Fruit fly (Drosophila melanogaster) whole organism, prepupa: Measurements from ENCODE around the gene Met.

Source experiments
- Blimp-1 ChIP-seq: fragments of 200-800 bp; sonication (Bioruptor generic); optimal IDR thresholded peaks from 3 replicates; lab custom pipeline; 2017; ENCODE audit warnings: missing biosample characterization, missing genetic modification characterization, mild to moderate bottlenecking, moderate library complexity, missing genetic modification reagents
- CG10631 ChIP-seq: fragments of 200-800 bp; sonication (Bioruptor generic); optimal IDR thresholded peaks from 2 replicates; lab custom pipeline; 2016; ENCODE audit warnings: missing biosample characterization, missing genetic modification characterization
- CG10669 ChIP-seq: fragments of 200-800 bp; sonication (Bioruptor generic); optimal IDR thresholded peaks from 3 replicates; lab custom pipeline; 2018; ENCODE audit warnings: missing biosample characterization, mild to moderate bottlenecking, missing genetic modification characterization, moderate library complexity
- CG11294 ChIP-seq: fragments of 200-800 bp; sonication (Bioruptor generic); IDR thresholded peaks from 2 replicates; pipeline ENCODE4 v1.3.6; 2022; ENCODE audit warnings: missing biosample characterization, missing genetic modification characterization
- CG11762 ChIP-seq: fragments of 200-800 bp; sonication (Bioruptor generic); optimal IDR thresholded peaks from 3 replicates; lab custom pipeline; 2016; ENCODE audit warnings: missing biosample characterization, missing genetic modification characterization; ENCODE audit not compliant: insufficient read depth
- CG1621 ChIP-seq: fragments of 200-800 bp; sonication (Bioruptor generic); optimal IDR thresholded peaks from 3 replicates; lab custom pipeline; 2018; ENCODE audit warnings: missing biosample characterization, mild to moderate bottlenecking, missing genetic modification characterization
- CG16779 ChIP-seq: fragments of 200-800 bp; sonication (Bioruptor generic); optimal IDR thresholded peaks from 3 replicates; lab custom pipeline; 2017; ENCODE audit warnings: missing biosample characterization, mild to moderate bottlenecking, missing genetic modification characterization
- CG3032 ChIP-seq: fragments of 200-800 bp; optimal IDR thresholded peaks from 2 replicates; lab custom pipeline; 2019; ENCODE audit warnings: missing biosample characterization, mild to moderate bottlenecking, missing genetic modification characterization, moderate library complexity
- CG31627 ChIP-seq: fragments of 200-800 bp; sonication (Bioruptor generic); optimal IDR thresholded peaks from 3 replicates; lab custom pipeline; 2016; ENCODE audit warnings: missing biosample characterization, missing genetic modification characterization
- CG32006 ChIP-seq: fragments of 200-800 bp; sonication (Bioruptor generic); optimal IDR thresholded peaks from 3 replicates; lab custom pipeline; 2017; ENCODE audit warnings: missing biosample characterization, mild to moderate bottlenecking, missing genetic modification characterization
- CG34406 ChIP-seq: fragments of 200-800 bp; sonication (Bioruptor generic); optimal IDR thresholded peaks from 3 replicates; lab custom pipeline; 2016; ENCODE audit warnings: missing biosample characterization, missing genetic modification characterization
- CG3919 ChIP-seq: fragments of 200-800 bp; sonication (Bioruptor generic); optimal IDR thresholded peaks from 3 replicates; lab custom pipeline; 2016; ENCODE audit warnings: missing biosample characterization, missing genetic modification characterization
- CG4318 ChIP-seq: fragments of 200-800 bp; sonication (Bioruptor generic); optimal IDR thresholded peaks from 3 replicates; lab custom pipeline; 2017; ENCODE audit warnings: missing biosample characterization, mild to moderate bottlenecking, missing genetic modification characterization
- CG6163 ChIP-seq: fragments of 200-800 bp; sonication (Bioruptor generic); IDR thresholded peaks from 3 replicates; pipeline ENCODE4 v1.3.6; 2022; ENCODE audit warnings: missing biosample characterization, missing genetic modification characterization
- CG6276 ChIP-seq: fragments of 200-800 bp; sonication (Bioruptor generic); optimal IDR thresholded peaks from 2 replicates; lab custom pipeline; 2017; ENCODE audit warnings: missing biosample characterization, mild to moderate bottlenecking, missing genetic modification characterization
- CG6808 ChIP-seq: fragments of 200-800 bp; sonication (Bioruptor generic); optimal IDR thresholded peaks from 3 replicates; lab custom pipeline; 2017; ENCODE audit warnings: missing biosample characterization, missing genetic modification characterization, mild to moderate bottlenecking, moderate library complexity, missing genetic modification reagents
- CG6854 ChIP-seq: fragments of 200-800 bp; sonication (Bioruptor generic); optimal IDR thresholded peaks from 2 replicates; lab custom pipeline; 2017; ENCODE audit warnings: missing biosample characterization, mild to moderate bottlenecking, missing genetic modification characterization
- CG7368 ChIP-seq: fragments of 200-800 bp; sonication (Bioruptor generic); optimal IDR thresholded peaks from 3 replicates; lab custom pipeline; 2016; ENCODE audit warnings: missing biosample characterization, missing genetic modification characterization
- CG8119 ChIP-seq: fragments of 200-800 bp; sonication (Bioruptor generic); IDR thresholded peaks from 3 replicates; pipeline ENCODE4 v1.3.6; 2022; ENCODE audit warnings: missing biosample characterization, missing genetic modification characterization
- CG8319 ChIP-seq: fragments of 200-800 bp; sonication (Bioruptor generic); optimal IDR thresholded peaks from 3 replicates; lab custom pipeline; 2016; ENCODE audit warnings: missing biosample characterization, missing genetic modification characterization
- CG8632 ChIP-seq: fragments of 200-800 bp; sonication (Bioruptor generic); optimal IDR thresholded peaks from 3 replicates; lab custom pipeline; 2016; ENCODE audit warnings: missing biosample characterization, missing genetic modification characterization
- CG9139 ChIP-seq: fragments of 200-800 bp; sonication (Bioruptor generic); optimal IDR thresholded peaks from 3 replicates; lab custom pipeline; 2017; ENCODE audit warnings: missing biosample characterization, mild to moderate bottlenecking, missing genetic modification characterization
- Eip75B ChIP-seq: fragments of 200-800 bp; sonication (Bioruptor generic); optimal IDR thresholded peaks from 3 replicates; lab custom pipeline; 2016; ENCODE audit warnings: missing biosample characterization, missing genetic modification characterization
- Ets21C ChIP-seq: fragments of 200-800 bp; sonication (Bioruptor generic); optimal IDR thresholded peaks from 3 replicates; lab custom pipeline; 2016; ENCODE audit warnings: missing biosample characterization, missing genetic modification characterization
- Ets96B ChIP-seq: fragments of 200-800 bp; optimal IDR thresholded peaks from 2 replicates; lab custom pipeline; 2019; ENCODE audit warnings: missing biosample characterization, mild to moderate bottlenecking, missing genetic modification characterization, moderate library complexity
- Hr39 ChIP-seq: fragments of 200-800 bp; sonication (Bioruptor generic); optimal IDR thresholded peaks from 2 replicates; lab custom pipeline; 2016; ENCODE audit warnings: missing biosample characterization, missing genetic modification characterization
- Hr4 ChIP-seq: fragments of 200-800 bp; sonication (Bioruptor generic); optimal IDR thresholded peaks from 3 replicates; lab custom pipeline; 2016; ENCODE audit warnings: missing biosample characterization, missing genetic modification characterization
- Lpt ChIP-seq: fragments of 200-800 bp; sonication (Bioruptor generic); optimal IDR thresholded peaks from 3 replicates; lab custom pipeline; 2016; ENCODE audit warnings: missing biosample characterization, missing genetic modification characterization
- Met ChIP-seq: fragments of 200-800 bp; sonication (Bioruptor generic); optimal IDR thresholded peaks from 3 replicates; lab custom pipeline; 2016; ENCODE audit warnings: missing biosample characterization, missing genetic modification characterization
- OdsH ChIP-seq: fragments of 200-800 bp; sonication (Bioruptor generic); optimal IDR thresholded peaks from 3 replicates; lab custom pipeline; 2016; ENCODE audit warnings: missing biosample characterization, missing genetic modification characterization
- Smox ChIP-seq: fragments of 200-800 bp; sonication (Bioruptor generic); optimal IDR thresholded peaks from 3 replicates; lab custom pipeline; 2016; ENCODE audit warnings: missing biosample characterization, missing genetic modification characterization
- Sox102F ChIP-seq: fragments of 200-800 bp; sonication (Bioruptor generic); optimal IDR thresholded peaks from 2 replicates; lab custom pipeline; 2016; ENCODE audit warnings: missing biosample characterization, mild to moderate bottlenecking, missing genetic modification characterization
- Sox14 ChIP-seq: fragments of 200-800 bp; sonication (Bioruptor generic); optimal IDR thresholded peaks from 3 replicates; lab custom pipeline; 2016; ENCODE audit warnings: missing biosample characterization, missing genetic modification characterization
- Sox15 ChIP-seq: fragments of 200-800 bp; sonication (Bioruptor generic); optimal IDR thresholded peaks from 3 replicates; lab custom pipeline; 2016; ENCODE audit warnings: missing biosample characterization, missing genetic modification characterization
- achi ChIP-seq: fragments of 200-800 bp; sonication (Bioruptor generic); optimal IDR thresholded peaks from 3 replicates; lab custom pipeline; 2016; ENCODE audit warnings: missing biosample characterization, missing genetic modification characterization
- acj6 ChIP-seq: fragments of 200-800 bp; sonication (Bioruptor generic); optimal IDR thresholded peaks from 3 replicates; lab custom pipeline; 2016; ENCODE audit warnings: missing biosample characterization, missing genetic modification characterization
- cyc ChIP-seq: fragments of 200-800 bp; sonication (Bioruptor generic); optimal IDR thresholded peaks from 3 replicates; lab custom pipeline; 2016; ENCODE audit warnings: missing biosample characterization, missing genetic modification characterization
- eg ChIP-seq: fragments of 200-800 bp; sonication (Bioruptor generic); IDR thresholded peaks from 3 replicates; pipeline ENCODE4 v1.3.6; 2022; ENCODE audit warnings: missing biosample characterization, missing genetic modification characterization
- fd59A ChIP-seq: fragments of 200-800 bp; sonication (Bioruptor generic); optimal IDR thresholded peaks from 2 replicates; lab custom pipeline; 2017; ENCODE audit warnings: missing biosample characterization, mild to moderate bottlenecking, missing genetic modification characterization, missing genetic modification reagents
- fd85E ChIP-seq: fragments of 200-800 bp; sonication (Bioruptor generic); optimal IDR thresholded peaks from 3 replicates; lab custom pipeline; 2016; ENCODE audit warnings: missing biosample characterization, missing genetic modification characterization
- fkh ChIP-seq: fragments of 200-800 bp; sonication (Bioruptor generic); optimal IDR thresholded peaks from 3 replicates; lab custom pipeline; 2017; ENCODE audit warnings: missing biosample characterization, mild to moderate bottlenecking, missing genetic modification characterization, moderate library complexity
- lz ChIP-seq: fragments of 200-800 bp; sonication (Bioruptor generic); optimal IDR thresholded peaks from 3 replicates; lab custom pipeline; 2016; ENCODE audit warnings: missing biosample characterization, missing genetic modification characterization
- net ChIP-seq: fragments of 200-800 bp; sonication (Bioruptor generic); optimal IDR thresholded peaks from 3 replicates; lab custom pipeline; 2016; ENCODE audit warnings: missing biosample characterization, missing genetic modification characterization
- salr ChIP-seq, 2 experiments: fragments of 200-800 bp; sonication (Bioruptor generic); optimal IDR thresholded peaks; 3 replicates each; lab custom pipeline; 2016 to 2018; ENCODE audit warnings: missing biosample characterization in 2 of 2, missing genetic modification characterization in 2 of 2, mild to moderate bottlenecking in 1 of 2
- spab ChIP-seq: fragments of 200-800 bp; sonication (Bioruptor generic); optimal IDR thresholded peaks from 2 replicates; lab custom pipeline; 2017; ENCODE audit warnings: missing biosample characterization, mild to moderate bottlenecking, missing genetic modification characterization, missing genetic modification reagents
- ss ChIP-seq, 2 experiments: fragments of 200-800 bp; sonication (Bioruptor generic); optimal IDR thresholded peaks; 2 replicates in 1 of 2; 3 replicates in 1 of 2; lab custom pipeline; 2017 to 2018; ENCODE audit warnings: mild to moderate bottlenecking in 2 of 2, missing biosample characterization in 2 of 2, missing genetic modification characterization in 2 of 2, moderate library complexity in 1 of 2
- svp ChIP-seq: fragments of 200-800 bp; sonication (Bioruptor generic); peaks from one replicate; lab custom pipeline; 2016; ENCODE audit warnings: missing biosample characterization, missing genetic modification characterization
- topi ChIP-seq: fragments of 200-800 bp; sonication (Bioruptor generic); optimal IDR thresholded peaks from 3 replicates; lab custom pipeline; 2016; ENCODE audit warnings: missing biosample characterization, missing genetic modification characterization
- vri ChIP-seq: fragments of 200-800 bp; sonication (Bioruptor generic); optimal IDR thresholded peaks from 3 replicates; lab custom pipeline; 2016; ENCODE audit warnings: missing biosample characterization, mild to moderate bottlenecking, missing genetic modification characterization

Gene Met

DNA sequence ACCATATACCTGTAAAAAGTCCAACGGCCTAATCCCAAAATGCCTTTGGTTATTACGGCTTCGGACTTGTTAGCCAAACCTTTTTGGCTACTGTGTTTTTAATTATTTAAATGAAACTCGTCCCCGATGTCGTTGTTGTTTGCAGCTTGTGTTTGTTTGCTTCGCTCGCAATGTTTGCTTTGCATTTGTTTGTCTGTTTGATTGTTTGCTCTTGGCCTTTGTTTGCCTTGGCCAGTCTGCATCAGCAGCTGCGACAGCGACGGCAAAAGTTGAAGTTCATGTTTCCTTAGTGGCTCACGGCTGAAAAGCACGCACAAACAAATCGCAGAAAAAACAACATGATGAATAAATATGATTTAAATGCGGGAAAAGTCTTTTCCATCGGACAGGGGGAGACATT lies 44.6 kb downstream of the Met start (continued):
- TF ChIP-seq acj6 (GFP tag; lab: Kevin White, UChicago), result no peak
- TF ChIP-seq net (GFP tag; lab: Kevin White, UChicago), result peak; percentile 26
- TF ChIP-seq CG8632, result peak; percentile 41
- no peak for TF ChIP-seq lz
- no peak for TF ChIP-seq CG11762 (GFP tag; lab: Kevin White, UChicago)
- peak; percentile 58 for TF ChIP-seq CG7368 (GFP tag; lab: Kevin White, UChicago)
- no peak for TF ChIP-seq CG10631 (GFP tag; lab: Kevin White, UChicago)
- peak; percentile 21 for TF ChIP-seq CG3919
- TF ChIP-seq CG31627, result no peak
- peak; percentile 50 for TF ChIP-seq CG34406 (GFP tag; lab: Kevin White, UChicago)
- TF ChIP-seq CG10669 (GFP tag; lab: Kevin White, UChicago), result peak; percentile 38
- no peak for TF ChIP-seq Lpt (GFP tag; lab: Kevin White, UChicago)
- no peak for TF ChIP-seq CG4318 (GFP tag; lab: Kevin White, UChicago)

DNA sequence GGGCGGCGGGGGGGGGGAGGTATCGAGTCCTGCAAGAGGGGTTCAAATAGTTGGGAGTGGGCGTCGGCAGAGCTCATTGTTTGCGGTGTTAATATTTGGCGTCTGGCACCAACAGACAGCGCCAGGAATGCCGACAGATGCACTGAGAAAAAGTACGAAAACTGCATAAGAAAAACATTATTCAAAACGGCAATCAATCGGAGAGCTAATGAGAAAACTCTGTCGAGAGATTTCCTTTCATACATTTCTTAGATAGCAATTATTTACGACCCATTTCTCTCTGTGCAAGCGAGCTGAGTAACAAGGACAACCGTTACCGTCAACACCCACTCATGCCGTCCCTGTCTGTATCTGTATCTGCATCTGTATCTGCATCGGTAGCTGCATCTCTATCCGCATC lies 48.1 kb downstream of the Met start:
- no peak for TF ChIP-seq CG16779 (tag; lab: Kevin White, UChicago)
- peak; percentile 55 for TF ChIP-seq Hr4 (GFP tag; lab: Kevin White, UChicago)
- peak; percentile 34 for TF ChIP-seq CG6808 (GFP tag; lab: Kevin White, UChicago)
- TF ChIP-seq CG3919, result peak; percentile 57
- peak; percentile 18 for TF ChIP-seq CG6276
- no peak for TF ChIP-seq CG8319
- TF ChIP-seq CG8632, result peak; percentile 24
- peak; percentile 30; the same call in 1 of the 2 replicates for TF ChIP-seq CG11294
- peak; percentile 21 for TF ChIP-seq Hr39 (GFP tag; lab: Kevin White, UChicago)
- TF ChIP-seq svp (GFP tag; lab: Kevin White, UChicago), result peak; percentile 68
- TF ChIP-seq Lpt (GFP tag; lab: Kevin White, UChicago), result peak; percentile 5
- no peak for TF ChIP-seq vri
- TF ChIP-seq Smox (GFP tag; lab: Kevin White, UChicago), result no peak
- peak; percentile 39 for TF ChIP-seq Ets96B (tag; lab: Kevin White, UChicago)
- peak; percentile 22 for TF ChIP-seq cyc
- peak; percentile 15 for TF ChIP-seq topi (GFP tag; lab: Kevin White, UChicago)
- no peak for TF ChIP-seq Met (GFP tag; lab: Kevin White, UChicago)
- TF ChIP-seq acj6 (GFP tag; lab: Kevin White, UChicago), result peak; percentile 50
- TF ChIP-seq Sox15 (GFP tag; lab: Kevin White, UChicago), result peak; percentile 19
- peak; percentile 35 for TF ChIP-seq lz
- TF ChIP-seq CG31627, result no peak
- TF ChIP-seq Blimp-1 (GFP tag; lab: Kevin White, UChicago), result no peak
- TF ChIP-seq fd59A (GFP tag; lab: Kevin White, UChicago), result peak; percentile 3
- no peak for TF ChIP-seq Ets21C (GFP tag; lab: Kevin White, UChicago)
- peak; percentile 43 for TF ChIP-seq CG3032
- TF ChIP-seq CG9139 (GFP tag; lab: Kevin White, UChicago), result peak; percentile 29
- TF ChIP-seq CG4318 (GFP tag; lab: Kevin White, UChicago), result peak; percentile 16
- TF ChIP-seq OdsH (GFP tag; lab: Kevin White, UChicago), result peak; percentile 48
- no peak for TF ChIP-seq fkh (GFP tag; lab: Kevin White, UChicago)
- no peak for TF ChIP-seq CG6854 (GFP tag; lab: Kevin White, UChicago)
- no peak for TF ChIP-seq Sox14 (GFP tag; lab: Kevin White, UChicago)
- no peak for TF ChIP-seq Sox102F (GFP tag; lab: Kevin White, UChicago)
- TF ChIP-seq CG1621 (tag; lab: Kevin White, UChicago), result peak; percentile 28
- TF ChIP-seq net (GFP tag; lab: Kevin White, UChicago), result peak; percentile 46
- peak; percentile 27 for TF ChIP-seq spab (GFP tag; lab: Kevin White, UChicago)
- TF ChIP-seq fd85E (GFP tag; lab: Kevin White, UChicago), result no peak
- peak; percentile 43 for TF ChIP-seq achi (GFP tag; lab: Kevin White, UChicago)
- TF ChIP-seq CG32006, result peak; percentile 56
- TF ChIP-seq CG6163 (GFP tag; lab: Robert Waterston, UW), result peak; percentile 74; the same call in 2 of the 3 replicates
- TF ChIP-seq Eip75B (GFP tag; lab: Kevin White, UChicago), result peak; percentile 42
- 0 out of 3 replicates have a peak, but pooled peaks have one; percentile 56 for TF ChIP-seq eg
- peak; percentile 36; the same call in 1 of the 3 replicates for TF ChIP-seq CG8119 (GFP tag; lab: Robert Waterston, UW)
- TF ChIP-seq salr (GFP tag; optimal IDR thresholded peaks at IDR 0.05; lab: Kevin White, UChicago), result peak; percentile 1 to 21
- peak; percentile 48 for TF ChIP-seq CG7368 (GFP tag; lab: Kevin White, UChicago)
- peak; percentile 7 to 51 for TF ChIP-seq ss (GFP tag; optimal IDR thresholded peaks at IDR 0.05; lab: Kevin White, UChicago)
